Fruit fly (Drosophila melanogaster) Kc167 (cell line): Measurements from ENCODE around the gene CG4332.

ENCODE experiments used
- insv ChIP-seq: fragments of >200 bp; optimal IDR thresholded peaks from 3 replicates; lab custom pipeline; 2018; ENCODE audit warnings: missing external identifiers
- psq ChIP-seq: fragments of >200 bp; optimal IDR thresholded peaks from 2 replicates; lab custom pipeline; 2017; ENCODE audit warnings: missing external identifiers
- ttk ChIP-seq: sonication (Bioruptor generic); optimal IDR thresholded peaks from 2 replicates; lab custom pipeline; 2017; ENCODE audit warnings: missing external identifiers

- TF ChIP-seq ttk (no peak), psq (no peak), insv (no peak)
Observed at dm6 chrX:13204718-13205117, 49.9 kb downstream of the CG4332 start.
